Worm (Caenorhabditis elegans): ENCODE data around the gene T17A3.12.

DNA sequence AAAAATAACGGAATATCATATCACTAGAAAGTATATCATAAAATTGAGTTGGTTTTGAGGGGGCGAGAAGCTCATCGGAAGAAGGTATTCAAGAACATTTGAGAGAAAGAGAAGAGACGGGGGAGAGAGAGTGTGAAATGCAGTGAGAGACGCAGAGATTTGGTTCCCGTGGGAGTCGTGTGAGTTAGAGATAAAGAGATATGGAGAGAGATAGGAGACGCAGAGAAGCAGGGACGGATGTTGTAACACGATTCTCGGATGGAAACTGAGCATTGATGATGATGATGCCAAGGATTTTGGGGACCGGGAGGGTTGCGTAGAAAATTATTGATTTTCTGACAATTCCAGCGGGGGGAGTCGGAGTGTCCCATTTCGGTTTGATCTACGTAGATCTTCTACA, 48.8 kb downstream of the T17A3.12 start:
- TF ChIP-seq tag-97 (GFP tag; IDR thresholded peaks at IDR 0.05) = no peak
- no peak for TF ChIP-seq daf-12 (tag; optimal IDR thresholded peaks at IDR 0.05)
- TF ChIP-seq ama-1 (optimal IDR thresholded peaks at IDR 0.05) = no peak
- TF ChIP-seq lin-15B (tag; optimal IDR thresholded peaks at IDR 0.05) = no peak
- no peak for TF ChIP-seq lim-7 (GFP tag; IDR thresholded peaks at IDR 0.05)
- no peak for TF ChIP-seq Y75B8A.6 (GFP tag; IDR thresholded peaks at IDR 0.05)
- no peak for TF ChIP-seq sdz-12 (GFP tag; optimal IDR thresholded peaks at IDR 0.05)
- TF ChIP-seq snpc-4 (tag; optimal IDR thresholded peaks at IDR 0.05) = no peak
- no peak for TF ChIP-seq nhr-77 (tag; optimal IDR thresholded peaks at IDR 0.05)
- TF ChIP-seq mxl-2 (GFP tag; conservative IDR thresholded peaks at IDR 0.05) = no peak
- no peak for TF ChIP-seq fkh-10 (GFP tag; optimal IDR thresholded peaks at IDR 0.05)
- TF ChIP-seq jun-1 (tag; optimal IDR thresholded peaks at IDR 0.05) = no peak
- no peak for TF ChIP-seq unc-39 (tag; optimal IDR thresholded peaks at IDR 0.05)
